Worm (Caenorhabditis elegans): ENCODE results near the gene E02A10.3.
A peak's percentile ranks its signal among the peaks of the same experiment; 100 is the strongest.

The E02A10.3 gene

ce11 chrV:12540018-12540417, 39.4 kb upstream of the E02A10.3 start:
- TF ChIP-seq snpc-4 (tag; optimal IDR thresholded peaks at IDR 0.05) (no peak), nhr-42 (GFP tag; IDR thresholded peaks at IDR 0.05) (no peak), nhr-25 (tag; optimal IDR thresholded peaks at IDR 0.05; ENCODE audit: borderline replicate concordance, insufficient read depth) (no peak), mes-2 (tag; optimal IDR thresholded peaks at IDR 0.05; ENCODE audit: poor library complexity, severe bottlenecking) (peak; percentile 34), ceh-20 (GFP tag; IDR thresholded peaks at IDR 0.05) (peak; percentile 59; the same call in 1 of the 2 replicates), aha-1 (tag) (peak; percentile 34), mxl-3 (GFP tag; optimal IDR thresholded peaks at IDR 0.05) (peak; percentile 13), dmd-6 (GFP tag; IDR thresholded peaks at IDR 0.05) (peak; percentile 43; the same call in 1 of the 2 replicates), F37D6.2 (tag; optimal IDR thresholded peaks at IDR 0.05) (no peak), fos-1 (tag; optimal IDR thresholded peaks at IDR 0.05) (no peak), mep-1 (tag; optimal IDR thresholded peaks at IDR 0.05) (peak; percentile 31), unc-62 (GFP tag; optimal IDR thresholded peaks at IDR 0.05 in 1 of 2) (peak in 1 of 2 experiments; percentile 84), unc-62 (tag; optimal IDR thresholded peaks at IDR 0.05) (no peak), nhr-102 (tag; optimal IDR thresholded peaks at IDR 0.05) (no peak), hlh-30 (tag; optimal IDR thresholded peaks at IDR 0.05; ENCODE audit: insufficient read depth) (peak; percentile 3), hlh-11 (tag; optimal IDR thresholded peaks at IDR 0.05) (peak; percentile 33), pqm-1 (tag; optimal IDR thresholded peaks at IDR 0.05) (peak; percentile 20), dve-1 (tag; optimal IDR thresholded peaks at IDR 0.05; ENCODE audit: insufficient read depth) (peak; percentile 27), ama-1 (optimal IDR thresholded peaks at IDR 0.05) (peak; percentile 63), rbr-2 (tag; optimal IDR thresholded peaks at IDR 0.05) (peak; percentile 18)

- peak; percentile 29 for TF ChIP-seq aha-1 (tag)
- no peak for TF ChIP-seq nhr-42 (GFP tag; IDR thresholded peaks at IDR 0.05)
- no peak for TF ChIP-seq mdt-29 (GFP tag; IDR thresholded peaks at IDR 0.05)
- no peak for TF ChIP-seq ces-1 (GFP tag; optimal IDR thresholded peaks at IDR 0.05)
- TF ChIP-seq F44E2.7 (GFP tag; IDR thresholded peaks at IDR 0.05), result no peak
- no peak for TF ChIP-seq Y5F2A.4 (GFP tag; optimal IDR thresholded peaks at IDR 0.05)
- TF ChIP-seq skn-1 (tag; optimal IDR thresholded peaks at IDR 0.05), result no peak
- TF ChIP-seq nhr-77 (tag; optimal IDR thresholded peaks at IDR 0.05), result no peak
Observed at ce11 chrV:12540739-12541138, 38.7 kb upstream of the E02A10.3 start, which contains the start of gene F45D3.2. TSS of gene F45D3.2 (plus strand) at chrV:12541039.

ce11 chrV:12541207-12541606, 38.2 kb upstream of the E02A10.3 start:
- no peak for TF ChIP-seq lin-13 (GFP tag; optimal IDR thresholded peaks at IDR 0.05)
- peak in 1 of 2 experiments; percentile 98 for TF ChIP-seq unc-62 (GFP tag; optimal IDR thresholded peaks at IDR 0.05 in 1 of 2)
- no peak for TF ChIP-seq unc-62 (tag; optimal IDR thresholded peaks at IDR 0.05)

- TF ChIP-seq unc-130 (GFP tag; optimal IDR thresholded peaks at IDR 0.05), result no peak
- no peak for TF ChIP-seq duxl-1 (tag; optimal IDR thresholded peaks at IDR 0.05; ENCODE audit: poor library complexity)
- TF ChIP-seq unc-39 (tag; optimal IDR thresholded peaks at IDR 0.05), result no peak
- no peak for TF ChIP-seq F37D6.2 (tag; optimal IDR thresholded peaks at IDR 0.05)
- no peak for TF ChIP-seq sdz-12 (GFP tag; optimal IDR thresholded peaks at IDR 0.05)
- TF ChIP-seq rbr-2 (tag; optimal IDR thresholded peaks at IDR 0.05), result peak; percentile 22
- no peak for TF ChIP-seq tag-97 (GFP tag; IDR thresholded peaks at IDR 0.05)
- TF ChIP-seq hif-1 (tag; optimal IDR thresholded peaks at IDR 0.05), result no peak
- TF ChIP-seq nhr-11 (tag; optimal IDR thresholded peaks at IDR 0.05), result no peak
- no peak for TF ChIP-seq ceh-82 (tag; optimal IDR thresholded peaks at IDR 0.05)
- TF ChIP-seq nhr-77 (tag; optimal IDR thresholded peaks at IDR 0.05), result no peak
- TF ChIP-seq hmg-1.1 (GFP tag; IDR thresholded peaks at IDR 0.05), result no peak
- no peak for TF ChIP-seq ztf-11 (tag; optimal IDR thresholded peaks at IDR 0.05)
- TF ChIP-seq daf-8 (GFP tag; IDR thresholded peaks at IDR 0.05), result no peak
- no peak for TF ChIP-seq ceh-20 (GFP tag; IDR thresholded peaks at IDR 0.05)
- TF ChIP-seq R02D3.7 (tag; optimal IDR thresholded peaks at IDR 0.05), result no peak
- no peak for TF ChIP-seq lin-1 (GFP tag; IDR thresholded peaks at IDR 0.05)
- no peak for TF ChIP-seq lin-15B (tag; optimal IDR thresholded peaks at IDR 0.05)
- peak; percentile 53 for TF ChIP-seq ama-1 (optimal IDR thresholded peaks at IDR 0.05)
- no peak for TF ChIP-seq pqm-1 (tag; optimal IDR thresholded peaks at IDR 0.05)
- TF ChIP-seq aha-1 (tag), result peak; percentile 65
- no peak for TF ChIP-seq daf-19 (GFP tag; conservative IDR thresholded peaks at IDR 0.05)
- TF ChIP-seq madf-5 (GFP tag; IDR thresholded peaks at IDR 0.05), result no peak
- no peak for TF ChIP-seq skn-1 (tag; optimal IDR thresholded peaks at IDR 0.05)
- TF ChIP-seq madf-9 (GFP tag; conservative IDR thresholded peaks at IDR 0.05), result no peak
- TF ChIP-seq nhr-10 (tag; optimal IDR thresholded peaks at IDR 0.05), result peak; percentile 71
Observed at ce11 chrV:12542683-12543319, 36.6 kb upstream of the E02A10.3 start.

Data from whole organism, L4 larva.